Fruit fly (Drosophila melanogaster) whole organism, embryonic: ENCODE data around the gene fan.

Experiments
- Asciz ChIP-seq: fragments of 200-800 bp; sonication (Bioruptor generic); optimal IDR thresholded peaks from 2 replicates; lab custom pipeline; 2017; ENCODE audit warnings: missing biosample characterization, mild to moderate bottlenecking, missing genetic modification characterization, missing genetic modification reagents
- CG10274 ChIP-seq: fragments of 200-800 bp; sonication (Bioruptor generic); optimal IDR thresholded peaks from 3 replicates; lab custom pipeline; 2017; ENCODE audit warnings: missing biosample characterization, mild to moderate bottlenecking, missing genetic modification characterization
- CG10321 ChIP-seq: fragments of 200-800 bp; sonication (Bioruptor generic); IDR thresholded peaks from 2 replicates; pipeline ENCODE4 v1.3.6; 2022; ENCODE audit warnings: missing biosample characterization, missing genetic modification characterization
- CG10979 ChIP-seq: fragments of 200-800 bp; sonication (Bioruptor generic); optimal IDR thresholded peaks from 2 replicates; lab custom pipeline; 2018; ENCODE audit warnings: missing biosample characterization, mild to moderate bottlenecking, missing genetic modification characterization, moderate library complexity
- CG15514 ChIP-seq: fragments of 200-800 bp; sonication (Bioruptor generic); optimal IDR thresholded peaks from 3 replicates; lab custom pipeline; 2017; ENCODE audit warnings: missing biosample characterization, missing genetic modification characterization, mild to moderate bottlenecking, moderate library complexity, missing genetic modification reagents
- CG17186 ChIP-seq: fragments of 200-800 bp; sonication (Bioruptor generic); optimal IDR thresholded peaks from 3 replicates; lab custom pipeline; 2017; ENCODE audit warnings: missing biosample characterization, missing genetic modification reagents, missing genetic modification characterization
- CG2120 ChIP-seq: fragments of 200-800 bp; sonication (Bioruptor generic); optimal IDR thresholded peaks from 3 replicates; lab custom pipeline; 2016; ENCODE audit warnings: missing biosample characterization, missing genetic modification characterization
- CG2199 ChIP-seq: fragments of 200-800 bp; sonication (Bioruptor generic); IDR thresholded peaks from 3 replicates; pipeline ENCODE4 v1.3.6; 2022; ENCODE audit warnings: missing biosample characterization, missing genetic modification characterization
- CG31224 ChIP-seq: fragments of 200-800 bp; sonication (Bioruptor generic); IDR thresholded peaks from 2 replicates; pipeline ENCODE4 v1.3.6; 2022; ENCODE audit warnings: missing biosample characterization, missing genetic modification characterization
- CG3163 ChIP-seq: fragments of 200-800 bp; sonication (Bioruptor generic); optimal IDR thresholded peaks from 3 replicates; lab custom pipeline; 2016; ENCODE audit warnings: missing biosample characterization, missing genetic modification characterization
- CG34422 ChIP-seq: fragments of 200-800 bp; sonication (Bioruptor generic); IDR thresholded peaks from 3 replicates; pipeline ENCODE4 v1.3.6; 2022; ENCODE audit warnings: missing biosample characterization, missing genetic modification characterization
- CG7745 ChIP-seq: fragments of 200-800 bp; sonication (Bioruptor generic); optimal IDR thresholded peaks from 2 replicates; lab custom pipeline; 2018; ENCODE audit warnings: missing biosample characterization, mild to moderate bottlenecking, missing genetic modification characterization, moderate library complexity
- CG8290 ChIP-seq, 3 experiments: fragments of 200-800 bp; sonication (Bioruptor generic); optimal IDR thresholded peaks; 2 replicates each; lab custom pipeline; 2016 to 2019; ENCODE audit warnings: missing biosample characterization in 3 of 3, missing genetic modification characterization in 3 of 3, mild to moderate bottlenecking in 2 of 3, moderate library complexity in 1 of 3
- CG9437 ChIP-seq: fragments of 200-800 bp; sonication (Bioruptor generic); optimal IDR thresholded peaks from 2 replicates; lab custom pipeline; 2018; ENCODE audit warnings: missing biosample characterization, mild to moderate bottlenecking, missing genetic modification characterization
- Chrac-16 ChIP-seq: fragments of 200-800 bp; sonication (Bioruptor generic); optimal IDR thresholded peaks from 3 replicates; lab custom pipeline; 2016; ENCODE audit warnings: missing biosample characterization, missing genetic modification characterization
- CrebB ChIP-seq: fragments of 200-800 bp; sonication (Bioruptor generic); optimal IDR thresholded peaks from 3 replicates; lab custom pipeline; 2018; ENCODE audit warnings: missing biosample characterization, mild to moderate bottlenecking, missing genetic modification characterization
- Dad ChIP-seq: fragments of 200-800 bp; sonication (Bioruptor generic); optimal IDR thresholded peaks from 3 replicates; lab custom pipeline; 2016; ENCODE audit warnings: missing biosample characterization, missing genetic modification characterization
- Deaf1 ChIP-seq: fragments of 200-800 bp; optimal IDR thresholded peaks from 3 replicates; lab custom pipeline; 2019; ENCODE audit warnings: missing biosample characterization, mild to moderate bottlenecking, missing genetic modification characterization, moderate library complexity
- Doc3 ChIP-seq: fragments of 200-800 bp; sonication (Bioruptor generic); IDR thresholded peaks from 3 replicates; pipeline ENCODE4 v1.3.6; 2022; ENCODE audit warnings: missing biosample characterization, missing genetic modification characterization; ENCODE audit not compliant: partially characterized antibody
- HLH3B ChIP-seq: fragments of 200-800 bp; sonication (Bioruptor generic); IDR thresholded peaks from 2 replicates; pipeline ENCODE4 v1.3.6; 2022; ENCODE audit warnings: missing biosample characterization, missing genetic modification characterization
- MTF-1 ChIP-seq: fragments of 200-800 bp; sonication (Bioruptor generic); optimal IDR thresholded peaks from 2 replicates; lab custom pipeline; 2018; ENCODE audit warnings: missing biosample characterization, mild to moderate bottlenecking, missing genetic modification characterization, borderline replicate concordance
- Mad ChIP-seq: fragments of 200-800 bp; sonication (Bioruptor generic); optimal IDR thresholded peaks from 2 replicates; lab custom pipeline; 2016; ENCODE audit warnings: missing biosample characterization, missing genetic modification characterization
- Pdp1 ChIP-seq, 2 experiments: fragments of 200-800 bp; sonication (Bioruptor generic); optimal IDR thresholded peaks; 3 replicates each; lab custom pipeline; 2016; ENCODE audit warnings: missing biosample characterization in 2 of 2, missing genetic modification characterization in 2 of 2, mild to moderate bottlenecking in 1 of 2, moderate library complexity in 1 of 2
- Six4 ChIP-seq: fragments of 200-800 bp; sonication (Bioruptor generic); optimal IDR thresholded peaks from 2 replicates; lab custom pipeline; 2016; ENCODE audit warnings: missing biosample characterization, missing genetic modification characterization
- Usf ChIP-seq: fragments of 200-800 bp; sonication (Bioruptor generic); optimal IDR thresholded peaks from 2 replicates; lab custom pipeline; 2017; ENCODE audit warnings: missing genotype, missing biosample characterization, missing genetic modification characterization
- Vsx1 ChIP-seq: fragments of 200-800 bp; sonication (Bioruptor generic); optimal IDR thresholded peaks from 2 replicates; lab custom pipeline; 2017; ENCODE audit warnings: missing biosample characterization, mild to moderate bottlenecking, missing genetic modification characterization, missing genetic modification reagents
- abd-A ChIP-seq: fragments of 200-800 bp; sonication (Bioruptor generic); optimal IDR thresholded peaks from 3 replicates; lab custom pipeline; 2019; ENCODE audit warnings: missing biosample characterization, mild to moderate bottlenecking, missing genetic modification characterization, moderate library complexity
- amos ChIP-seq: fragments of 200-800 bp; sonication (Bioruptor generic); IDR thresholded peaks from 2 replicates; pipeline ENCODE4 v1.3.6; 2022; ENCODE audit warnings: missing biosample characterization, missing genetic modification characterization; ENCODE audit not compliant: partially characterized antibody
- aop ChIP-seq: fragments of 200-800 bp; sonication (Bioruptor generic); IDR thresholded peaks from 2 replicates; pipeline ENCODE4 v1.3.6; 2022; ENCODE audit warnings: missing biosample characterization, missing genetic modification characterization
- cato ChIP-seq: fragments of 200-800 bp; sonication (Bioruptor generic); optimal IDR thresholded peaks from 2 replicates; lab custom pipeline; 2016; ENCODE audit warnings: missing biosample characterization, missing genetic modification characterization, borderline replicate concordance
- chinmo ChIP-seq: fragments of 200-800 bp; sonication (Bioruptor generic); IDR thresholded peaks from 4 replicates; pipeline ENCODE4 v1.3.6; 2022; ENCODE audit warnings: missing biosample characterization, missing genetic modification characterization; ENCODE audit not compliant: partially characterized antibody
- ci ChIP-seq: fragments of 200-800 bp; sonication (Bioruptor generic); IDR thresholded peaks from 3 replicates; pipeline ENCODE4 v1.3.6; 2022; ENCODE audit warnings: missing biosample characterization, missing genetic modification characterization
- dpn ChIP-seq, 2 experiments: fragments of 200-800 bp; sonication (Bioruptor generic); optimal IDR thresholded peaks; 3 replicates each; lab custom pipeline; 2016; ENCODE audit warnings: missing biosample characterization in 2 of 2, missing genetic modification characterization in 2 of 2
- ems ChIP-seq: fragments of 200-800 bp; sonication (Bioruptor generic); optimal IDR thresholded peaks from 3 replicates; lab custom pipeline; 2016; ENCODE audit warnings: missing biosample characterization, missing genetic modification characterization
- nerfin-2 ChIP-seq: fragments of 200-800 bp; sonication (Bioruptor generic); IDR thresholded peaks from 2 replicates; pipeline ENCODE4 v1.3.6; 2022; ENCODE audit warnings: missing biosample characterization, missing genetic modification characterization; ENCODE audit not compliant: partially characterized antibody
- pum ChIP-seq: fragments of 200-800 bp; sonication (Bioruptor generic); optimal IDR thresholded peaks from 2 replicates; lab custom pipeline; 2016; ENCODE audit warnings: missing biosample characterization, missing genetic modification characterization
- rib ChIP-seq: fragments of 200-800 bp; sonication (Bioruptor generic); IDR thresholded peaks from 2 replicates; pipeline ENCODE4 v1.3.6; 2022; ENCODE audit warnings: missing biosample characterization, missing genetic modification characterization
- sqz ChIP-seq: fragments of 200-800 bp; sonication (Bioruptor generic); optimal IDR thresholded peaks from 3 replicates; lab custom pipeline; 2018; ENCODE audit warnings: missing biosample characterization, mild to moderate bottlenecking, missing genetic modification characterization
- ssp ChIP-seq: fragments of 200-800 bp; sonication (Bioruptor generic); IDR thresholded peaks from 2 replicates; pipeline ENCODE4 v1.3.6; 2022; ENCODE audit warnings: missing biosample characterization, missing genetic modification characterization
- vvl ChIP-seq: fragments of 200-800 bp; sonication (Bioruptor generic); IDR thresholded peaks from 2 replicates; pipeline ENCODE4 v1.3.6; 2022; ENCODE audit warnings: missing biosample characterization, missing genetic modification characterization
- z ChIP-seq: fragments of 200-800 bp; sonication (Bioruptor generic); IDR thresholded peaks from 3 replicates; pipeline ENCODE4 v1.3.6; 2022; ENCODE audit warnings: missing biosample characterization, missing genetic modification characterization

The fan gene

DNA sequence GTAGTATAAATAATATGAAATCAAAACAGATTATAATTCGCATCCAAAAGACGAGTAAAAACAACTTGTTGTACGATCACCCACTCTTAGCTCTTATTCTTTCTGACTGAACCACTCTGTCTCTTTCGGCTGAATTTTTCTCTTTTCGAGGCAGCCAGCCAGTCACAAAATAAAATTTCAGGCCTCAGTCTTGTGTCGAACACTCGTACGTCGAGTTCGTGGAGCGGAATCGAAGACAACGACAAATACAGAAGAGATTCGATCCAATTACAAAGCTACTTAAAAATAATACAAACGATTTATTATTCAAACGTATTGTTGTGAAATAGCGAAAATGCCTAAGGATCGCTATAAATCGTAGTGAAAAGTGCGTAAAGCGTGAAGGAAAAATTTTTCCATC is 31.7 kb upstream of the fan start (continued):
- peak; percentile 88; the same call in 2 of the 4 replicates for TF ChIP-seq chinmo (GFP tag; lab: Robert Waterston, UW)
- TF ChIP-seq CG9437 = no peak
- no peak for TF ChIP-seq aop
- TF ChIP-seq CG8290 (GFP tag; optimal IDR thresholded peaks at IDR 0.05; lab: Kevin White, UChicago) = no peak
- peak in 1 of 2 experiments; percentile 59 for TF ChIP-seq CG8290 (tag; optimal IDR thresholded peaks at IDR 0.05; lab: Kevin White, UChicago)
- no peak for TF ChIP-seq CG17186 (GFP tag; lab: Kevin White, UChicago)
- TF ChIP-seq CG2199 (GFP tag; lab: Robert Waterston, UW) = peak; percentile 86; the same call in 1 of the 3 replicates
- peak; percentile 15 for TF ChIP-seq CrebB (tag; lab: Kevin White, UChicago)
- TF ChIP-seq Mad (GFP tag; lab: Kevin White, UChicago) = peak; percentile 4
- peak; percentile 58; the same call in 2 of the 3 replicates for TF ChIP-seq ci (GFP tag; lab: Robert Waterston, UW)
- TF ChIP-seq CG2120 = peak; percentile 17
- TF ChIP-seq Doc3 (GFP tag; lab: Robert Waterston, UW) = no peak
- TF ChIP-seq MTF-1 (GFP tag; lab: Kevin White, UChicago) = peak; percentile 30
- 0 out of 2 replicates have a peak, but pooled peaks have one; percentile 24 for TF ChIP-seq rib (GFP tag; lab: Robert Waterston, UW)
- TF ChIP-seq CG15514 (GFP tag; lab: Kevin White, UChicago) = peak; percentile 11
- peak; percentile 35; the same call in 1 of the 3 replicates for TF ChIP-seq CG34422
- peak; percentile 13 for TF ChIP-seq Asciz (GFP tag; lab: Kevin White, UChicago)
- TF ChIP-seq Usf (GFP tag; lab: Kevin White, UChicago) = no peak
- peak; percentile 43 for TF ChIP-seq Deaf1 (tag; lab: Kevin White, UChicago)
- peak; percentile 13 for TF ChIP-seq abd-A
- TF ChIP-seq ems (GFP tag; lab: Kevin White, UChicago) = no peak
- TF ChIP-seq Pdp1 (GFP tag; optimal IDR thresholded peaks at IDR 0.05; lab: Kevin White, UChicago) = peak in 1 of 2 experiments; percentile 3
- peak in 1 of 2 experiments; percentile 17 for TF ChIP-seq dpn (GFP tag; optimal IDR thresholded peaks at IDR 0.05; lab: Kevin White, UChicago)
- no peak for TF ChIP-seq Dad (GFP tag; lab: Kevin White, UChicago)

DNA sequence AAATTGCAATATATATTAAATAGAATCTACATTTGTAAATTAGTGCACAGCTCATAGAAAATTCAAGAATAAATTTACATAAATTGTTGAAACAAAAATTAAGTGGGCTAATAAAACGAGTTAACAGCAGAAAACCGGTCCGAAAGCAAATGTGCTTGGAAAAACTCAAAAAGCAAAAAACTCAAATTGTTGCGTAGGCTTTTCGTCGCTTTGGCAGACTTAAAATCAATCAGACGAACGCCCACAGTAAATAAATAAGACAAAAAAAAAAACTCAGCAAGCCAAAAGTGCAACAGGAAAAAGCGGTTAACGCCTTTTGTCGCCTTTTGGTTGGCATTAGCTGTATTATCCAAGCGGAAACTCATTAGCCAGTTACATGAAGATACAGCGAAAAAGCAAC is 31.0 kb upstream of the fan start:
- TF ChIP-seq HLH3B (GFP tag; lab: Robert Waterston, UW) = no peak
- peak; percentile 67 for TF ChIP-seq sqz (GFP tag; lab: Kevin White, UChicago)
- TF ChIP-seq Six4 = no peak
- no peak for TF ChIP-seq CG10321 (GFP tag; lab: Robert Waterston, UW)
- TF ChIP-seq ssp (GFP tag; lab: Robert Waterston, UW) = no peak
- peak; percentile 54 for TF ChIP-seq Vsx1
- TF ChIP-seq amos (GFP tag; lab: Robert Waterston, UW) = no peak
- peak; percentile 84; the same call in 2 of the 4 replicates for TF ChIP-seq chinmo (GFP tag; lab: Robert Waterston, UW)
- TF ChIP-seq CG7745 = no peak
- peak; percentile 41; the same call in 1 of the 2 replicates for TF ChIP-seq nerfin-2
- no peak for TF ChIP-seq aop
- TF ChIP-seq CG10979 (tag; lab: Kevin White, UChicago) = no peak
- TF ChIP-seq vvl = peak; percentile 81
- no peak for TF ChIP-seq CG3163 (GFP tag; lab: Kevin White, UChicago)
- peak in 1 of 2 experiments; percentile 11 for TF ChIP-seq Pdp1 (GFP tag; optimal IDR thresholded peaks at IDR 0.05; lab: Kevin White, UChicago)
- no peak for TF ChIP-seq Mad (GFP tag; lab: Kevin White, UChicago)
- TF ChIP-seq z (GFP tag; lab: Robert Waterston, UW) = peak; percentile 53; the same call in 1 of the 3 replicates
- TF ChIP-seq CG31224 (GFP tag; lab: Robert Waterston, UW) = no peak
- TF ChIP-seq CG10274 (GFP tag; lab: Kevin White, UChicago) = no peak
- no peak for TF ChIP-seq Chrac-16 (GFP tag; lab: Kevin White, UChicago)
- no peak for TF ChIP-seq cato
- peak; percentile 17 for TF ChIP-seq abd-A
- TF ChIP-seq pum (GFP tag; lab: Kevin White, UChicago) = no peak
